Worm (Caenorhabditis elegans): Measurements from ENCODE around the gene cyk-4.

cyk-4 gene

DNA sequence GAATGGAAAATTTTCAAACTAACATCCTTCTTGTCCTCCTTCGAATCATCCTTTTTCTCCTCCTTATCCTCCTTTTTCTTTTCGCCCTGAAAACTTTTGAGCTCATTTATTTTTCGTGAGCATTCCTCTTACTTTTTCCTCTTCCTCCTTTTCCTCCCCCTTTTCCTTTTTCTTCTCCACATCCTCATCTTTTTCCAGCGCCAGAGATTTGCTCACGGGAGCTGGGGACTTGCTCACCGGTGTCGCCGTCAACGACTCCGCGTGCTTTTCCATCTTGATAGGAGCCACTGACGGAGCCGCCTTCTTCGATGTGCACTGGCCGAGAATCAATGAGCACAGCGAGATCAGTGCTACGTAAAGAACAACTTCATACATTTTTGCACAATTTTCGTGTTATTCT lies 22.7 kb downstream of the cyk-4 start, which contains the start of gene K08E3.2:
K08E3.2 (minus strand) TSS at position 375 of the 400 bp plus-strand sequence.
- TF ChIP-seq unc-62 (GFP tag; optimal IDR thresholded peaks at IDR 0.05) = no peak

- no peak for TF ChIP-seq unc-62 (GFP tag; optimal IDR thresholded peaks at IDR 0.05)
Measured at ce11 chrIII:13743922-13744321, 27.1 kb downstream of the cyk-4 start, which contains the start of gene tyr-2. Gene tyr-2, plus strand, starts transcription at chrIII:13744222.

DNA sequence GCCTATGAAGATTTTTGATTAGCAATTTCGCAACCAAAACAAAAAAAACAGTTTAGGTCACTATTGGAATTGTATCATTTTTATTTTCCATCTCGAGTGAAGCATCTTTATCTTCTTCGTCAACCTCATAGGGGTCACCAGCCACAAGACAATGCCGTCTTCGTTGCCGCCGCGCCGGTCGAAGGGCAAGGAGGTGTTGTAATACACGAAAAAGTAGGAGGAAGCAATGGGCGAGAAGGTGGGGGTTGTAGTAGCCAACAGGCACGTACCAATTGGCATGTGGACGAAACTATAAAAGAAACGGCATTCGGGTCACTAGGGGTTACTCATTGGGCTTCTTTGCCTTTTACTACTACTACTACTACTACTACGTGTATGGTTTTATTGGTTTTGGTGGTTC lies 29.0 kb downstream of the cyk-4 start:
- TF ChIP-seq unc-62 (GFP tag; optimal IDR thresholded peaks at IDR 0.05) = no peak

ce11 chrIII:13741410-13741809 lies 29.6 kb downstream of the cyk-4 start:
- no peak for TF ChIP-seq unc-62 (GFP tag; optimal IDR thresholded peaks at IDR 0.05)

DNA sequence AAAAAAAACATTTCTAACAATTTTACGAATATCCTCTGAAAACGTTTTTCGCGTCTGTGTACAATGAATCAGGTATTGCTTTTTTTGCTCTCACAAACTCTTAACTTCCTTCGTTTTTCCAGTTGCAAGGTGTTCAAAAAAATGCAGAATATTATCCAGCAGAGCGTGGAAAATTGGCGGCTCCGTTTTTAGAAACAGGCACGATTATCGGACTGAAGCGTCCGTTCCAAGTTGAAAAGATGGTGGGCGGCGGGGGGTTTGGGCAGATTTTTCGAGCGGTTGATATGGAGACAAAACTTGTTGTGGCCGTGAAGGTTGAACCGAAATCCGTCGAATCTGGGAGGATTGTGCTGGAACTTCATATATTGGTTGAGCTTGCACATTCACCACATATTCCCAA lies 36.0 kb downstream of the cyk-4 start, which contains the start of gene W06F12.3:
W06F12.3 (plus strand) TSS at position 23 of the 400 bp plus-strand sequence.
- TF ChIP-seq unc-62 (GFP tag; optimal IDR thresholded peaks at IDR 0.05) = no peak

DNA sequence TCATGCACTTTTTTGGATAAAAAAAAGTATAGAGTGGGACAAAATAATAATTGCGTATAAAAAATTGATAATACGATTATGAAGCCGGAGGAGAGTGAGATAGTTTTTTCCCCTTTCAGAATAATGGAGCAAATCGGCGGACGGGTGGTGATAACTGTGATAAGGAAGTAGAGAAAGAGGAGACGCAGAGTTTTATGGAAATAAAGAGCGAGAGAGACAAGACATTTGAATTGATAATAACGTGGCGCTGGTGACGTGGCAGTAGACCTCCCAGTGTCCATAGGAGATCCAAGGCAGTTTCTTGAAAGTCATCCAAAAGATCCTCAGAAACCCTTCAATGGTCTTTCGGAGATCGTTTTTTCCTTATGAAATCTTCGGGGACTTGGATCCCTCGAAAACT lies 37.2 kb downstream of the cyk-4 start:
- no peak for TF ChIP-seq unc-62 (GFP tag; optimal IDR thresholded peaks at IDR 0.05)

ce11 chrIII:13732665-13733064 lies 38.4 kb downstream of the cyk-4 start:
- TF ChIP-seq unc-62 (GFP tag; optimal IDR thresholded peaks at IDR 0.05) = no peak

DNA sequence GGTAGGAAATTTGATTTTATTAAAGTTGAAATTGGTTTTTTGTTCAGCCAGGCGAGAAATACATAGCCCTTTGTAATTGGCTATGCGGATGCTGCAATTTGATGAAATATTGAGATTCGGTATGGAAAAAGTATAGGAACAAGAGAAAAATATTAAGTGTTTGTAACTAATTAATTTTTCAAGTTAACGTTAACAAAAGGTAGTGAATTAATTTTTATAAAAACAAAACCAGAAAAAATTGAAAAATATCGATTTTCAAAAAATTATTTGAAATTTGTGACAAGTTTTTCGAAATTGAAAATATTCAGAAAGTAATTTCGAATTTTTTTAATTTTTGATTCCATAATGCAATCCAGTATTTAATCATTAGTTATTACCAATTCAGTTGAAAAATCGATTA lies 39.4 kb downstream of the cyk-4 start, which contains the start of gene W06F12.2:
W06F12.2 (minus strand) TSS at position 101 of the 400 bp plus-strand sequence.
- no peak for TF ChIP-seq unc-62 (GFP tag; optimal IDR thresholded peaks at IDR 0.05)

DNA sequence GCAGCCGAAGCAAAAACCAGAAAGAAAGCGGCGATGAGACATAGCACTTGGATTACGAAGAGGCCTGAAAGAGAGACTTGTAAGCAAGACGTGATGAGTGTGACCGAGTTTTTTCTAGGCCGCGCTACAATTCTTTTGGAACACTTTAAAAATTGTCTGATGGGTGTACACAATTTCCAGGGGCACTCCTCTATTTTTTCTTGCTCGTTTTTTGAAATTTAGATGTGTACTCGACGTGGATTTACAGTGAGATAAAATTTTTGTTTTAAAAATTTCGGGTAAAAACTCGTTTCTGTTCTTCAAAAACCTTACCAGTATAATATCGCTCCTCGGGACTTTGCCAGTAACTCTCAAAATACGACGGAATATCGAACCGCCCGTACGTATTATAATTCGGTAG lies 41.3 kb downstream of the cyk-4 start:
- TF ChIP-seq unc-62 (GFP tag; optimal IDR thresholded peaks at IDR 0.05) = no peak

- TF ChIP-seq unc-62 (GFP tag; optimal IDR thresholded peaks at IDR 0.05) = no peak
Measured at ce11 chrIII:13724018-13724892, 46.8 kb downstream of the cyk-4 start.

- no peak for TF ChIP-seq unc-62 (GFP tag; optimal IDR thresholded peaks at IDR 0.05)
Measured at ce11 chrIII:13722387-13723122, 48.5 kb downstream of the cyk-4 start.

DNA sequence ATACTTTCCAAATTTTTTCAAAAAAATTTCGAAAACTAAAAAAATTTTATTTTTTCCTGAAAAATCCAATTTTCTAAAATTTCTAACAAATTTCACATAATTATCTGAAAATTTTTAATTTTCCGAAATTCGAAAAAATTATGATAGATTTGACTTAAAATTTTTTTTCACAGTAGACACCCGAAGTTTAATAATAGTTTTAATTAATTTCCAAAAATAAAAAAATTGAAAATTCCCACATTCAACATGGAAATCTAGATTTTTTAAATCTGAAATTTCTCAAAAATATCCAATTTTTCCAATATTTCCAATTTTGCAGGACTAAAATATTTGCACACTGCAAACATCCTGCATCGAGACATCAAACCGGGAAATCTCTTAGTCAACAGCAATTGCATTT lies 49.1 kb downstream of the cyk-4 start:
- TF ChIP-seq unc-62 (GFP tag; optimal IDR thresholded peaks at IDR 0.05) = no peak

- no peak for TF ChIP-seq unc-62 (GFP tag; optimal IDR thresholded peaks at IDR 0.05)
Measured at ce11 chrIII:13721066-13721465, 50.0 kb downstream of the cyk-4 start.

- TF ChIP-seq unc-62 (GFP tag; optimal IDR thresholded peaks at IDR 0.05) = no peak
Measured at ce11 chrIII:13720190-13720741, 50.8 kb downstream of the cyk-4 start.

DNA sequence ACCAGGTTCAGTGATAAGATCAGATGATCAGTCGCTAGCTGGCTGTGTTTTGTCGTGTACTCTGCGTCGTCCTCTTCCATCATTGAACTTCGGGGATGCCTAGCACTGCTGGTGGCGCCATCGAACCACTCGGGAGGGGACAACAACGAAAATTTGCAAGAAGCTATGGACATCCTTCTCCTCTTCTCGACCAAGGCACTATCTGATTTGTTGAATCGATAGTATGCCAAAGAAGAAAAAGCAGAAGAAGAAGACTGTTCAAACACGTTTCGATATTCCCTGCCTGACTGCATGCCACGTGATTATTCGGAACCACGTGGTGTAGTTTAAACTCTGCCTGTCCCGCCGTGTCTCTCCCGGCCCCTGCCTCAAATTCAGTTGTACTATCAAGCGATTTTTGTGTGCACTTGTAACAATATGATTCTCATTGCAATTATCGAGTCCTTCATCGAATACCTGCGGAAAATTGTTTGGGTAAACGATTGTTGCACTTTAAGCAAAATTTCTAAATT lies 51.7 kb downstream of the cyk-4 start:
- no peak for TF ChIP-seq unc-62 (GFP tag; optimal IDR thresholded peaks at IDR 0.05)
